Fruit fly (Drosophila melanogaster) whole organism, embryonic: ENCODE data around the gene mei-P26.

ENCODE experiments used
- Asciz ChIP-seq: fragments of 200-800 bp; sonication (Bioruptor generic); optimal IDR thresholded peaks from 2 replicates; lab custom pipeline; 2017; ENCODE audit warnings: missing biosample characterization, mild to moderate bottlenecking, missing genetic modification characterization, missing genetic modification reagents
- BtbVII ChIP-seq: fragments of 200-800 bp; sonication (Bioruptor generic); optimal IDR thresholded peaks from 3 replicates; lab custom pipeline; 2017; ENCODE audit warnings: missing biosample characterization, mild to moderate bottlenecking, missing genetic modification characterization
- CG12155 ChIP-seq: fragments of 200-800 bp; sonication (Bioruptor generic); optimal IDR thresholded peaks from 3 replicates; lab custom pipeline; 2016; ENCODE audit warnings: missing biosample characterization, missing genetic modification characterization
- CG13287 ChIP-seq: fragments of 200-800 bp; sonication (Bioruptor generic); IDR thresholded peaks from 2 replicates; pipeline ENCODE4 v1.3.6; 2022; ENCODE audit warnings: missing biosample characterization, missing genetic modification characterization; ENCODE audit not compliant: partially characterized antibody
- CG15479 ChIP-seq: fragments of 200-800 bp; sonication (Bioruptor generic); optimal IDR thresholded peaks from 3 replicates; lab custom pipeline; 2019; ENCODE audit warnings: missing biosample characterization, mild to moderate bottlenecking, missing genetic modification characterization, moderate library complexity
- CG16813 ChIP-seq: fragments of 200-800 bp; sonication (Bioruptor generic); IDR thresholded peaks from 3 replicates; pipeline ENCODE4 v1.3.6; 2022; ENCODE audit warnings: missing biosample characterization, missing genetic modification characterization; ENCODE audit not compliant: partially characterized antibody
- CG1832 ChIP-seq: fragments of 200-800 bp; sonication (Bioruptor generic); optimal IDR thresholded peaks from 2 replicates; lab custom pipeline; 2017; ENCODE audit warnings: missing biosample characterization, mild to moderate bottlenecking, missing genetic modification characterization, inconsistent platforms
- CG18619 ChIP-seq: fragments of 200-800 bp; sonication (Bioruptor generic); optimal IDR thresholded peaks from 3 replicates; lab custom pipeline; 2017; ENCODE audit warnings: missing biosample characterization, mild to moderate bottlenecking, missing genetic modification characterization
- CG2712 ChIP-seq: fragments of 200-800 bp; optimal IDR thresholded peaks from 3 replicates; lab custom pipeline; 2019; ENCODE audit warnings: missing biosample characterization, mild to moderate bottlenecking, missing genetic modification characterization, moderate library complexity
- CG33213 ChIP-seq: fragments of 200-800 bp; sonication (Bioruptor generic); optimal IDR thresholded peaks from 3 replicates; lab custom pipeline; 2016; ENCODE audit warnings: missing biosample characterization, missing genetic modification characterization
- CG34224 ChIP-seq: fragments of 200-800 bp; sonication (Bioruptor generic); IDR thresholded peaks from 3 replicates; pipeline ENCODE4 v1.3.6; 2022; ENCODE audit warnings: missing biosample characterization, missing genetic modification characterization; ENCODE audit not compliant: partially characterized antibody
- CG4404 ChIP-seq: fragments of 200-800 bp; sonication (Bioruptor generic); IDR thresholded peaks from 2 replicates; pipeline ENCODE4 v1.3.6; 2022; ENCODE audit warnings: missing biosample characterization, missing genetic modification characterization
- CG5180 ChIP-seq: fragments of 200-800 bp; sonication (Bioruptor generic); optimal IDR thresholded peaks from 3 replicates; lab custom pipeline; 2017; ENCODE audit warnings: missing biosample characterization, missing genetic modification characterization, mild to moderate bottlenecking, moderate library complexity, missing genetic modification reagents
- CG6791 ChIP-seq: fragments of 200-800 bp; sonication (Bioruptor generic); IDR thresholded peaks from 3 replicates; pipeline ENCODE4 v1.3.6; 2022; ENCODE audit warnings: missing biosample characterization, missing genetic modification characterization; ENCODE audit not compliant: partially characterized antibody
- CG7372 ChIP-seq: fragments of 200-800 bp; sonication (Bioruptor generic); IDR thresholded peaks from 2 replicates; pipeline ENCODE4 v1.3.6; 2022; ENCODE audit warnings: missing biosample characterization, missing genetic modification characterization
- CG7963 ChIP-seq: fragments of 200-800 bp; sonication (Bioruptor generic); IDR thresholded peaks from 3 replicates; pipeline ENCODE4 v1.3.6; 2022; ENCODE audit warnings: missing biosample characterization, missing genetic modification characterization; ENCODE audit not compliant: partially characterized antibody
- CG8924 ChIP-seq: fragments of 200-800 bp; optimal IDR thresholded peaks from 3 replicates; lab custom pipeline; 2019; ENCODE audit warnings: missing biosample characterization, mild to moderate bottlenecking, missing genetic modification characterization, moderate library complexity
- CG9437 ChIP-seq: fragments of 200-800 bp; sonication (Bioruptor generic); optimal IDR thresholded peaks from 2 replicates; lab custom pipeline; 2018; ENCODE audit warnings: missing biosample characterization, mild to moderate bottlenecking, missing genetic modification characterization
- CkIIα-i1 ChIP-seq: fragments of 200-800 bp; sonication (Bioruptor generic); IDR thresholded peaks from 2 replicates; pipeline ENCODE4 v1.3.6; 2022; ENCODE audit warnings: missing biosample characterization, missing genetic modification characterization
- Doc3 ChIP-seq: fragments of 200-800 bp; sonication (Bioruptor generic); IDR thresholded peaks from 3 replicates; pipeline ENCODE4 v1.3.6; 2022; ENCODE audit warnings: missing biosample characterization, missing genetic modification characterization; ENCODE audit not compliant: partially characterized antibody
- Drgx ChIP-seq: fragments of 200-800 bp; sonication (Bioruptor generic); IDR thresholded peaks from 2 replicates; pipeline ENCODE4 v1.3.6; 2022; ENCODE audit warnings: missing biosample characterization, missing genetic modification characterization
- MESR4 ChIP-seq: fragments of 200-800 bp; sonication (Bioruptor generic); optimal IDR thresholded peaks from 2 replicates; lab custom pipeline; 2018; ENCODE audit warnings: missing biosample characterization, mild to moderate bottlenecking, missing genetic modification characterization, moderate library complexity
- Max ChIP-seq: fragments of 200-800 bp; sonication (Bioruptor generic); optimal IDR thresholded peaks from 2 replicates; lab custom pipeline; 2016; ENCODE audit warnings: missing biosample characterization, mild to moderate bottlenecking, missing genetic modification characterization
- Med ChIP-seq: fragments of 200-800 bp; sonication (Bioruptor generic); peaks from one replicate; lab custom pipeline; 2016; ENCODE audit warnings: missing biosample characterization, missing genetic modification characterization, mild to moderate bottlenecking, inconsistent platforms, moderate library complexity
- Mes4 ChIP-seq: fragments of 200-800 bp; sonication (Bioruptor generic); optimal IDR thresholded peaks from 2 replicates; lab custom pipeline; 2016; ENCODE audit warnings: missing biosample characterization, missing genetic modification characterization
- NFAT ChIP-seq: fragments of 200-800 bp; sonication (Bioruptor generic); IDR thresholded peaks from 2 replicates; pipeline ENCODE4 v1.3.6; 2022; ENCODE audit warnings: missing biosample characterization, missing genetic modification characterization
- Nf-YA ChIP-seq: fragments of 200-800 bp; sonication (Bioruptor generic); IDR thresholded peaks from 2 replicates; pipeline ENCODE4 v1.3.6; 2022; ENCODE audit warnings: missing biosample characterization, missing genetic modification characterization
- Oli ChIP-seq: fragments of 200-800 bp; sonication (Bioruptor generic); optimal IDR thresholded peaks from 2 replicates; lab custom pipeline; 2018; ENCODE audit warnings: missing biosample characterization, mild to moderate bottlenecking, missing genetic modification characterization, moderate library complexity
- Pdp1 ChIP-seq, 2 experiments: fragments of 200-800 bp; sonication (Bioruptor generic); optimal IDR thresholded peaks; 3 replicates each; lab custom pipeline; 2016; ENCODE audit warnings: missing biosample characterization in 2 of 2, missing genetic modification characterization in 2 of 2, mild to moderate bottlenecking in 1 of 2, moderate library complexity in 1 of 2
- Six4 ChIP-seq: fragments of 200-800 bp; sonication (Bioruptor generic); optimal IDR thresholded peaks from 2 replicates; lab custom pipeline; 2016; ENCODE audit warnings: missing biosample characterization, missing genetic modification characterization
- ap ChIP-seq: fragments of 200-800 bp; sonication (Bioruptor generic); IDR thresholded peaks from 2 replicates; pipeline ENCODE4 v1.3.6; 2022; ENCODE audit warnings: missing biosample characterization, missing genetic modification characterization
- cg ChIP-seq: fragments of 200-800 bp; sonication (Bioruptor generic); optimal IDR thresholded peaks from 3 replicates; lab custom pipeline; 2019; ENCODE audit warnings: missing biosample characterization, mild to moderate bottlenecking, missing genetic modification characterization, moderate library complexity
- cwo ChIP-seq: fragments of 200-800 bp; sonication (Bioruptor generic); optimal IDR thresholded peaks from 3 replicates; lab custom pipeline; 2017; ENCODE audit warnings: missing biosample characterization, missing genetic modification characterization, mild to moderate bottlenecking, moderate library complexity, missing genetic modification reagents
- dmrt99B ChIP-seq: fragments of 200-800 bp; sonication (Bioruptor generic); optimal IDR thresholded peaks from 2 replicates; lab custom pipeline; 2018; ENCODE audit warnings: missing biosample characterization, mild to moderate bottlenecking, missing genetic modification characterization, moderate library complexity
- ftz-f1 ChIP-seq: fragments of 200-800 bp; sonication (Bioruptor generic); optimal IDR thresholded peaks from 2 replicates; lab custom pipeline; 2016; ENCODE audit warnings: missing biosample characterization, missing genetic modification characterization
- gem ChIP-seq: fragments of 200-800 bp; sonication (Bioruptor generic); optimal IDR thresholded peaks from 2 replicates; lab custom pipeline; 2019; ENCODE audit warnings: missing biosample characterization, mild to moderate bottlenecking, missing genetic modification characterization, moderate library complexity
- grau ChIP-seq: fragments of 200-800 bp; optimal IDR thresholded peaks from 3 replicates; lab custom pipeline; 2019; ENCODE audit warnings: missing biosample characterization, mild to moderate bottlenecking, missing genetic modification characterization, moderate library complexity
- gro ChIP-seq: fragments of 200-800 bp; sonication (Bioruptor generic); optimal IDR thresholded peaks from 2 replicates; lab custom pipeline; 2016; ENCODE audit warnings: missing biosample characterization, missing genetic modification characterization
- lbe ChIP-seq: fragments of 200-800 bp; sonication (Bioruptor generic); optimal IDR thresholded peaks from 2 replicates; lab custom pipeline; 2016; ENCODE audit warnings: missing biosample characterization, mild to moderate bottlenecking, missing genetic modification characterization
- lola ChIP-seq, 3 experiments: fragments of >200 bp in 2 of 3; fragments of 200-800 bp in 1 of 3; sonication (Bioruptor generic) in 1 of 3; optimal IDR thresholded peaks; 2 replicates each; lab custom pipeline; 2017 to 2019; ENCODE audit warnings: missing biosample characterization in 3 of 3, missing genetic modification characterization in 3 of 3, mild to moderate bottlenecking in 1 of 3, moderate library complexity in 1 of 3
- pfk ChIP-seq: fragments of 200-800 bp; sonication (Bioruptor generic); optimal IDR thresholded peaks from 2 replicates; lab custom pipeline; 2018; ENCODE audit warnings: missing biosample characterization, mild to moderate bottlenecking, missing genetic modification characterization, moderate library complexity
- phol ChIP-seq: fragments of 200-800 bp; sonication (Bioruptor generic); optimal IDR thresholded peaks from 3 replicates; lab custom pipeline; 2018; ENCODE audit warnings: missing biosample characterization, mild to moderate bottlenecking, missing genetic modification characterization, moderate library complexity
- prd ChIP-seq, 3 experiments: fragments of >200 bp in 2 of 3; fragments of 200-800 bp in 1 of 3; sonication (Bioruptor generic) in 1 of 3; optimal IDR thresholded peaks in 2 of 3; IDR thresholded peaks in 1 of 3; 2 replicates in 2 of 3; 3 replicates in 1 of 3; pipeline versions ENCODE4 v1.3.6 to Lab custom; 2017 to 2022; ENCODE audit warnings: missing biosample characterization in 1 of 3, missing genetic modification characterization in 1 of 3
- sqz ChIP-seq: fragments of 200-800 bp; sonication (Bioruptor generic); optimal IDR thresholded peaks from 3 replicates; lab custom pipeline; 2018; ENCODE audit warnings: missing biosample characterization, mild to moderate bottlenecking, missing genetic modification characterization
- sug ChIP-seq: fragments of 200-800 bp; optimal IDR thresholded peaks from 2 replicates; lab custom pipeline; 2019; ENCODE audit warnings: missing biosample characterization, mild to moderate bottlenecking, missing genetic modification characterization, moderate library complexity
- toy ChIP-seq: fragments of 200-800 bp; sonication (Bioruptor generic); IDR thresholded peaks from 2 replicates; pipeline ENCODE4 v1.3.6; 2022; ENCODE audit warnings: missing biosample characterization, missing genetic modification characterization
- zf30C ChIP-seq: fragments of 200-800 bp; sonication (Bioruptor generic); optimal IDR thresholded peaks from 3 replicates; lab custom pipeline; 2018; ENCODE audit warnings: missing biosample characterization, mild to moderate bottlenecking, missing genetic modification characterization

The mei-P26 gene

DNA sequence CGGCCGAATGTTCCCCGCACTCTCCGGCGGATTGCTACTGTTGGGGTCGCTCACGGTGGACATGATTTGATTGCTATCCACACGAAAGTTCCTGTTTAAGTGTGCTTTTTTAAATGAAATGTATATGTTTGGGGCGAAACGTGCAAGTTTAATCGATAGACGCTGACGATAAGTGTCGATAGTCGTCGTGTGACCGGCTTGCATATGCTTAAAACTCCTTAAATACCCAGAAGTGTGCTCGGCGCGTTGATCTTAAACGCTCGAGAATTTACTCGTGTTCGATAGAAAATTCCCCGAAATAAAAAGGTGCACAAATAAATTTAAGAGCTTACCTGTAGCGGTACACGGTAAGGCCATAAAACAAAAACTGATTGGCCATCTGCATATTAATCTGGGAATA lies 1.1 kb upstream of the mei-P26 start, which contains the start of the genes Zpr1 and CG44532 (continued):
- TF ChIP-seq CG4404 (no peak), CG18619 (GFP tag; lab: Kevin White, UChicago) (no peak), Asciz (GFP tag; lab: Kevin White, UChicago) (no peak), ap (GFP tag; lab: Robert Waterston, UW) (no peak), toy (GFP tag; lab: Robert Waterston, UW) (no peak), dmrt99B (no peak), CG33213 (GFP tag; lab: Kevin White, UChicago) (no peak), grau (no peak), Doc3 (GFP tag; lab: Robert Waterston, UW) (peak; percentile 50; the same call in 2 of the 3 replicates), CG9437 (GFP tag; lab: Kevin White, UChicago) (no peak), Nf-YA (no peak), CG6791 (peak; percentile 71), CG34224 (GFP tag; lab: Robert Waterston, UW) (peak; percentile 52), zf30C (GFP tag; lab: Kevin White, UChicago) (no peak), Mes4 (no peak), CG7963 (peak; percentile 49; the same call in 1 of the 3 replicates), Pdp1 (GFP tag; optimal IDR thresholded peaks at IDR 0.05; lab: Kevin White, UChicago) (no peak), CG16813 (GFP tag; lab: Robert Waterston, UW) (peak; percentile 69), CG7372 (GFP tag; lab: Robert Waterston, UW) (no peak), CG8924 (tag; lab: Kevin White, UChicago) (no peak), gem (tag; lab: Kevin White, UChicago) (no peak), CG12155 (GFP tag; lab: Kevin White, UChicago) (no peak), CkIIα-i1 (GFP tag; lab: Robert Waterston, UW) (no peak), NFAT (GFP tag; lab: Robert Waterston, UW) (no peak), phol (tag; lab: Kevin White, UChicago) (no peak), MESR4 (GFP tag; lab: Kevin White, UChicago) (peak; percentile 33), BtbVII (GFP tag; lab: Kevin White, UChicago) (no peak)

DNA sequence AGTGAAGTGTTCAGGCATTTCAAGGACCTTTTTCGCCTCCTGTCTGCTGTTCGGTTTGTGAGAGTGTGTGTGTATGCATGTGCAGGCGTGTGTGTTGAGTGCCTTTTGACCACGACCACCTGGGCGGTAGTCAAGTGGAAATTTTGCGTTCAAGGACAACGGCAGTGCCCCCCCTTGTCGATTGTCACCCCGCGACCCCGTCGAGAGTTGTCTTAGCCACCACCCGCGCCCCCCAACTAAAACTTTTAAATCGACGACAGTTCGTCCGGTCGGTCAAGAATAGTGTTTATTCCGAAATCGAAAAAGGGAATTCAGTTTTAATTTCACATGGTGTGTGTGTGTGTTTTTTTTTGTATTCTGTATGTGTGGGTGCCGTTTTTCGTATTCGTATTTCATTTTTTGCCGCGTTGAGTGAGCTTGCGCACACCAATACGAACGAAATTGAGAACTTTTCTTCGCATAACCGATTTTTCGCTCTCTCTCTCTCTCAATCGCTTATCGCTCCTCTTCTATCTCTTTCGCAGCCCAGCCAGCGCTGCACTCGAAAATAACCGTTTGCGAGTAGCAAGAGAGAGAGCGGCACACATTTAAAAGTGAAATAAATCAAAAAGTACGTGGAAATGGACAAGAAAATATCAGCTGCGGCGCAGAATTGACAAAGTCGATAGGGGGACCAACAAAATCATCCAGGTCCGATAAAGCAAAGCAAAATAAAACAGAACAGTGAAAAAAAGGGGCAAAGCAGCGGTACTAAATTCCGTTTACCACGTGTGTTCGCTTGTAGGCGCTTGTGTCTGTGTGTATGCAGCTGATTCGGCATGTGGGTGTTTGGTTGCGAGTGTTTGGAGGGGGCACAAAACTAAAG lies 822 bp downstream of the mei-P26 start:
- TF ChIP-seq Oli (tag; lab: Kevin White, UChicago) = no peak
- peak; percentile 65 for TF ChIP-seq CG1832 (GFP tag; lab: Kevin White, UChicago)
- TF ChIP-seq lola (GFP tag; optimal IDR thresholded peaks at IDR 0.05; lab: Kevin White, UChicago) = peak in 1 of 3 experiments; percentile 6
- peak; percentile 54 for TF ChIP-seq ftz-f1
- TF ChIP-seq prd (optimal IDR thresholded peaks at IDR 0.05; lab: Kevin White, UChicago) = no peak
- TF ChIP-seq prd (GFP tag; IDR thresholded peaks at IDR 0.05; lab: Robert Waterston, UW) = no peak
- peak; percentile 18 for TF ChIP-seq cwo (GFP tag; lab: Kevin White, UChicago)
- peak; percentile 49 for TF ChIP-seq CG5180
- TF ChIP-seq Pdp1 (GFP tag; optimal IDR thresholded peaks at IDR 0.05; lab: Kevin White, UChicago) = peak in 1 of 2 experiments; percentile 8
- peak; percentile 9 for TF ChIP-seq CG15479
- TF ChIP-seq lbe = peak; percentile 52
- no peak for TF ChIP-seq gro (GFP tag; lab: Kevin White, UChicago)
- TF ChIP-seq Six4 (GFP tag; lab: Kevin White, UChicago) = no peak
- TF ChIP-seq CG2712 (tag; lab: Kevin White, UChicago) = peak; percentile 7
- TF ChIP-seq pfk (GFP tag; lab: Kevin White, UChicago) = no peak
- peak; percentile 26 for TF ChIP-seq Med (GFP tag; lab: Kevin White, UChicago)
- peak; percentile 25; the same call in 1 of the 2 replicates for TF ChIP-seq CG13287 (GFP tag; lab: Robert Waterston, UW)
- TF ChIP-seq Max (GFP tag; lab: Kevin White, UChicago) = peak; percentile 31
- peak; percentile 78 for TF ChIP-seq sqz (GFP tag; lab: Kevin White, UChicago)
- 0 out of 2 replicates have a peak, but pooled peaks have one; percentile 46 for TF ChIP-seq Drgx (GFP tag; lab: Robert Waterston, UW)
- TF ChIP-seq sug = peak; percentile 71
- TF ChIP-seq cg = peak; percentile 82
